Fruit fly (Drosophila melanogaster): ENCODE data around the gene Nlg3.

The Nlg3 gene

DNA sequence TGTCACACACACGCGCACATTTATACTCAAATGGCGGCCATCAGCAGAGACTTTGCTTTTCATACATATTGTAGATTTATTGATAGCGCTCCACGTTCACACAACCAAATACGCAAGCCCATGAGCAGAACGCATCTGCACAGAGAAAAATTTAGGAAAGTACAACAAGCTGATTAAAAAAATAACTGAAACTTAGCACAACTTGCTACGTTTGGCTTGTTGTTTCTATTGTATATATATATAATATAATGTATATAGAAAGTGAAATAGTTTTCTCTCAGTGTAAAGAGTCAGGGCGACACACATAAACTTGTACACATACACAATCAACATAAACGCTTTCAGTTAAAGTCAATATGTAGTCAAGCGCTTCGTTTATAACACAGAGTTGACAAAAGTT lies 48.0 kb downstream of the Nlg3 start (continued):
- no peak for TF ChIP-seq CG10321 (GFP tag; IDR thresholded peaks at IDR 0.05)
- TF ChIP-seq CG4282 (GFP tag; optimal IDR thresholded peaks at IDR 0.05): no peak
- peak; percentile 54 for TF ChIP-seq Hmr (GFP tag; optimal IDR thresholded peaks at IDR 0.05)
- TF ChIP-seq CG33213 (GFP tag; optimal IDR thresholded peaks at IDR 0.05): no peak
- TF ChIP-seq CG8944 (GFP tag; optimal IDR thresholded peaks at IDR 0.05): no peak
- TF ChIP-seq org-1 (GFP tag; optimal IDR thresholded peaks at IDR 0.05): peak; percentile 17
- peak; percentile 41 for TF ChIP-seq CG7556 (GFP tag; optimal IDR thresholded peaks at IDR 0.05)
- TF ChIP-seq CG2116 (GFP tag; optimal IDR thresholded peaks at IDR 0.05): no peak
- TF ChIP-seq B-H2 (GFP tag; optimal IDR thresholded peaks at IDR 0.05): no peak
- TF ChIP-seq CG32767 (GFP tag; IDR thresholded peaks at IDR 0.05): no peak
- TF ChIP-seq CG13424 (tag; optimal IDR thresholded peaks at IDR 0.05): peak; percentile 50
- no peak for TF ChIP-seq crc (GFP tag; optimal IDR thresholded peaks at IDR 0.05)
- TF ChIP-seq CG4424 (GFP tag; optimal IDR thresholded peaks at IDR 0.05): peak; percentile 39
- TF ChIP-seq CG12659 (GFP tag; optimal IDR thresholded peaks at IDR 0.05): peak; percentile 20
- no peak for TF ChIP-seq CG4707 (GFP tag; optimal IDR thresholded peaks at IDR 0.05)
- TF ChIP-seq Hr51 (GFP tag; optimal IDR thresholded peaks at IDR 0.05): peak in 1 of 2 experiments; percentile 62
- no peak for TF ChIP-seq dpn (GFP tag; optimal IDR thresholded peaks at IDR 0.05)
- no peak for TF ChIP-seq chm (GFP tag; IDR thresholded peaks at IDR 0.05)
- peak; percentile 14 for TF ChIP-seq cwo (GFP tag; optimal IDR thresholded peaks at IDR 0.05)
- TF ChIP-seq Blimp-1 (GFP tag; optimal IDR thresholded peaks at IDR 0.05): peak; percentile 46
- TF ChIP-seq fd3F (GFP tag; optimal IDR thresholded peaks at IDR 0.05): no peak
- peak; percentile 47; the same call in 1 of the 2 replicates for TF ChIP-seq Ptx1 (GFP tag; IDR thresholded peaks at IDR 0.05)
- TF ChIP-seq CG12299 (tag; optimal IDR thresholded peaks at IDR 0.05): no peak
- peak; percentile 58 for TF ChIP-seq CG7839 (tag; optimal IDR thresholded peaks at IDR 0.05)
- peak; percentile 32; the same call in 1 of the 2 replicates for TF ChIP-seq sob (GFP tag; IDR thresholded peaks at IDR 0.05)
- no peak for TF ChIP-seq CG3065 (GFP tag; optimal IDR thresholded peaks at IDR 0.05)
- peak; percentile 56 for TF ChIP-seq slbo (GFP tag; IDR thresholded peaks at IDR 0.05)
- TF ChIP-seq ind (GFP tag; optimal IDR thresholded peaks at IDR 0.05): peak; percentile 34
- TF ChIP-seq sisA (GFP tag; IDR thresholded peaks at IDR 0.05): 0 out of 2 replicates have a peak, but pooled peaks have one; percentile 25
- no peak for TF ChIP-seq CG17829 (tag; optimal IDR thresholded peaks at IDR 0.05)
- TF ChIP-seq CG4820 (GFP tag; optimal IDR thresholded peaks at IDR 0.05): no peak
- TF ChIP-seq Xbp1 (GFP tag; optimal IDR thresholded peaks at IDR 0.05): peak; percentile 30
- TF ChIP-seq prd (optimal IDR thresholded peaks at IDR 0.05): no peak
- peak; percentile 49; the same call in 1 of the 3 replicates for TF ChIP-seq prd (GFP tag; IDR thresholded peaks at IDR 0.05)
- no peak for TF ChIP-seq Oaz (GFP tag; IDR thresholded peaks at IDR 0.05)
- TF ChIP-seq sug (tag; optimal IDR thresholded peaks at IDR 0.05): peak; percentile 16
- TF ChIP-seq Fer1 (GFP tag; optimal IDR thresholded peaks at IDR 0.05): peak; percentile 47
- TF ChIP-seq bab2 (GFP tag; optimal IDR thresholded peaks at IDR 0.05): no peak
- TF ChIP-seq CG18599 (GFP tag; optimal IDR thresholded peaks at IDR 0.05): peak; percentile 63
- TF ChIP-seq sens (GFP tag): no peak
- peak; percentile 41; the same call in 1 of the 2 replicates for TF ChIP-seq CG32532 (GFP tag; IDR thresholded peaks at IDR 0.05)
- no peak for TF ChIP-seq CG2202 (tag; optimal IDR thresholded peaks at IDR 0.05)
- TF ChIP-seq fd64A (GFP tag; optimal IDR thresholded peaks at IDR 0.05): no peak
- TF ChIP-seq scrt (GFP tag; optimal IDR thresholded peaks at IDR 0.05): peak; percentile 26
- peak; percentile 28 for TF ChIP-seq CG3281 (GFP tag; optimal IDR thresholded peaks at IDR 0.05)
- TF ChIP-seq usp (GFP tag; optimal IDR thresholded peaks at IDR 0.05): no peak
- TF ChIP-seq CG1792 (GFP tag; optimal IDR thresholded peaks at IDR 0.05): no peak
- TF ChIP-seq CG17385 (GFP tag; optimal IDR thresholded peaks at IDR 0.05): peak; percentile 34
- no peak for TF ChIP-seq ac (GFP tag; optimal IDR thresholded peaks at IDR 0.05)
- no peak for TF ChIP-seq lov (optimal IDR thresholded peaks at IDR 0.05)
- TF ChIP-seq lov (GFP tag; IDR thresholded peaks at IDR 0.05): no peak
- TF ChIP-seq CG6654 (GFP tag; optimal IDR thresholded peaks at IDR 0.05): no peak

All from whole organism, embryonic.